Fruit fly (Drosophila melanogaster): ENCODE results near the gene CG34279.

DNA sequence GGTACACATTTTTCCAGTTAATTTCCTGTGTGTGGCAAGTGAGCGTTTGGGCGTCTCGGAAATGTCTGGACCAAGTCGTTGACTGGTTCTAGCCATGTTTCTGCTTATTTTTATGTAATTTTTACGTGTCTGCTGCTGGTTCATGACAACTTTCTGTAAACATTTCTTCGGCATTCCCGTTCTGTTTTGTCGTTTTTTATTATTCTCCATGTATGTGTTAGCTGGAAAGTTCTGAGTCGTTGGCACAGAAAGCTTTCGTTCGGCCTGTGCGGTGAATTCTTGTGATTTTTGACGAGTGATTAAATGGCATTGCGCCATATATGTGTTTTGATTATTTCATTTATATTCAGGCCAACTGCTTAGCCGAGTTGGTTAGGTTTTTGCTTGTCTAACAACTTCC lies 23.2 kb upstream of the CG34279 start:
- TF ChIP-seq EcR (GFP tag; optimal IDR thresholded peaks at IDR 0.05) = no peak
- no peak for TF ChIP-seq psq (optimal IDR thresholded peaks at IDR 0.05)
- TF ChIP-seq usp (GFP tag; optimal IDR thresholded peaks at IDR 0.05) = no peak
- TF ChIP-seq pan (optimal IDR thresholded peaks at IDR 0.05) = no peak
